Fruit fly (Drosophila melanogaster) whole organism, embryonic: ENCODE measurements around the gene dpr7.

ENCODE experiments used
- Asciz ChIP-seq: fragments of 200-800 bp; sonication (Bioruptor generic); optimal IDR thresholded peaks from 2 replicates; lab custom pipeline; 2017; ENCODE audit warnings: missing biosample characterization, mild to moderate bottlenecking, missing genetic modification characterization, missing genetic modification reagents
- Atf3 ChIP-seq: fragments of 200-800 bp; sonication (Bioruptor generic); optimal IDR thresholded peaks from 3 replicates; lab custom pipeline; 2016; ENCODE audit warnings: missing biosample characterization, missing genetic modification characterization
- Bteb2 ChIP-seq: fragments of 200-800 bp; sonication (Bioruptor generic); optimal IDR thresholded peaks from 2 replicates; lab custom pipeline; 2016; ENCODE audit warnings: missing biosample characterization, missing genetic modification characterization
- CG10209 ChIP-seq: fragments of 200-800 bp; sonication (Bioruptor generic); optimal IDR thresholded peaks from 3 replicates; lab custom pipeline; 2017; ENCODE audit warnings: missing biosample characterization, mild to moderate bottlenecking, missing genetic modification characterization, missing genetic modification reagents
- CG10979 ChIP-seq: fragments of 200-800 bp; sonication (Bioruptor generic); optimal IDR thresholded peaks from 2 replicates; lab custom pipeline; 2018; ENCODE audit warnings: missing biosample characterization, mild to moderate bottlenecking, missing genetic modification characterization, moderate library complexity
- CG11695 ChIP-seq: fragments of 200-800 bp; sonication (Bioruptor generic); IDR thresholded peaks from 3 replicates; pipeline ENCODE4 v1.3.6; 2022; ENCODE audit warnings: missing biosample characterization, missing genetic modification characterization
- CG12236 ChIP-seq: fragments of 200-800 bp; sonication (Bioruptor generic); optimal IDR thresholded peaks from 2 replicates; lab custom pipeline; 2016; ENCODE audit warnings: missing biosample characterization, missing genetic modification characterization
- CG12299 ChIP-seq: fragments of 200-800 bp; sonication (Bioruptor generic); optimal IDR thresholded peaks from 2 replicates; lab custom pipeline; 2018; ENCODE audit warnings: missing biosample characterization, mild to moderate bottlenecking, missing genetic modification characterization
- CG1233 ChIP-seq: fragments of 200-800 bp; sonication (Bioruptor generic); optimal IDR thresholded peaks from 4 replicates; lab custom pipeline; 2018; ENCODE audit warnings: missing biosample characterization, mild to moderate bottlenecking, missing genetic modification characterization
- CG12659 ChIP-seq: fragments of 200-800 bp; sonication (Bioruptor generic); optimal IDR thresholded peaks from 3 replicates; lab custom pipeline; 2017; ENCODE audit warnings: mild to moderate bottlenecking, missing biosample characterization, missing genetic modification reagents, missing genetic modification characterization
- CG12744 ChIP-seq: fragments of 200-800 bp; sonication (Bioruptor generic); optimal IDR thresholded peaks from 2 replicates; lab custom pipeline; 2016; ENCODE audit warnings: missing biosample characterization, missing genetic modification characterization
- CG12769 ChIP-seq: fragments of 200-800 bp; sonication (Bioruptor generic); optimal IDR thresholded peaks from 2 replicates; lab custom pipeline; 2019; ENCODE audit warnings: missing biosample characterization, mild to moderate bottlenecking, missing genetic modification characterization, moderate library complexity
- CG13123 ChIP-seq: fragments of 200-800 bp; sonication (Bioruptor generic); optimal IDR thresholded peaks from 2 replicates; lab custom pipeline; 2016; ENCODE audit warnings: missing biosample characterization, missing genetic modification characterization
- CG1529 ChIP-seq: fragments of 200-800 bp; sonication (Bioruptor generic); optimal IDR thresholded peaks from 3 replicates; lab custom pipeline; 2018; ENCODE audit warnings: missing biosample characterization, missing genetic modification characterization
- CG15696 ChIP-seq: fragments of 200-800 bp; sonication (Bioruptor generic); optimal IDR thresholded peaks from 2 replicates; lab custom pipeline; 2019; ENCODE audit warnings: missing biosample characterization, mild to moderate bottlenecking, missing genetic modification characterization, moderate library complexity
- CG1603 ChIP-seq: fragments of 200-800 bp; sonication (Bioruptor generic); optimal IDR thresholded peaks from 2 replicates; lab custom pipeline; 2019; ENCODE audit warnings: missing biosample characterization, mild to moderate bottlenecking, missing genetic modification characterization, moderate library complexity
- CG17568 ChIP-seq: fragments of 200-800 bp; sonication (Bioruptor generic); optimal IDR thresholded peaks from 2 replicates; lab custom pipeline; 2018; ENCODE audit warnings: missing biosample characterization, mild to moderate bottlenecking, missing genetic modification characterization, moderate library complexity
- CG17912 ChIP-seq: fragments of 200-800 bp; sonication (Bioruptor generic); optimal IDR thresholded peaks from 2 replicates; lab custom pipeline; 2018; ENCODE audit warnings: missing biosample characterization, mild to moderate bottlenecking, missing genetic modification characterization
- CG18619 ChIP-seq: fragments of 200-800 bp; sonication (Bioruptor generic); optimal IDR thresholded peaks from 3 replicates; lab custom pipeline; 2017; ENCODE audit warnings: missing biosample characterization, mild to moderate bottlenecking, missing genetic modification characterization
- CG2199 ChIP-seq: fragments of 200-800 bp; sonication (Bioruptor generic); IDR thresholded peaks from 3 replicates; pipeline ENCODE4 v1.3.6; 2022; ENCODE audit warnings: missing biosample characterization, missing genetic modification characterization
- CG31388 ChIP-seq: fragments of 200-800 bp; sonication (Bioruptor generic); optimal IDR thresholded peaks from 2 replicates; lab custom pipeline; 2016; ENCODE audit warnings: missing biosample characterization, missing genetic modification characterization
- CG4360 ChIP-seq: fragments of 200-800 bp; sonication (Bioruptor generic); IDR thresholded peaks from 2 replicates; pipeline ENCODE4 v1.3.6; 2022; ENCODE audit warnings: missing biosample characterization, missing genetic modification characterization
- D ChIP-seq, 2 experiments: fragments of 200-800 bp in 1 of 2; fragments of >200 bp in 1 of 2; sonication (Bioruptor generic) in 1 of 2; optimal IDR thresholded peaks; 2 replicates in 1 of 2; 3 replicates in 1 of 2; lab custom pipeline; 2017; ENCODE audit warnings: mild to moderate bottlenecking in 1 of 2, missing biosample characterization in 1 of 2, missing genetic modification characterization in 1 of 2, missing genetic modification reagents in 1 of 2
- D19A ChIP-seq: fragments of 200-800 bp; optimal IDR thresholded peaks from 3 replicates; lab custom pipeline; 2019; ENCODE audit warnings: missing biosample characterization, mild to moderate bottlenecking, missing genetic modification characterization, moderate library complexity
- GATAe ChIP-seq: fragments of 200-800 bp; sonication (Bioruptor generic); conservative IDR thresholded peaks from 2 replicates; pipeline ENCODE4 v1.3.6; 2022; ENCODE audit warnings: missing biosample characterization, missing genetic modification characterization
- Hr78 ChIP-seq, 2 experiments: fragments of 200-800 bp in 1 of 2; fragments of >200 bp in 1 of 2; sonication (Bioruptor generic) in 1 of 2; optimal IDR thresholded peaks; 2 replicates each; lab custom pipeline; 2017 to 2019; ENCODE audit warnings: missing biosample characterization in 2 of 2, missing genetic modification characterization in 2 of 2, mild to moderate bottlenecking in 1 of 2, moderate library complexity in 1 of 2
- Mad ChIP-seq: fragments of 200-800 bp; sonication (Bioruptor generic); optimal IDR thresholded peaks from 2 replicates; lab custom pipeline; 2016; ENCODE audit warnings: missing biosample characterization, missing genetic modification characterization
- PHDP ChIP-seq: fragments of 200-800 bp; sonication (Bioruptor generic); optimal IDR thresholded peaks from 3 replicates; lab custom pipeline; 2018; ENCODE audit warnings: missing biosample characterization, mild to moderate bottlenecking, missing genetic modification characterization, moderate library complexity
- Sox100B ChIP-seq: fragments of 200-800 bp; sonication (Bioruptor generic); optimal IDR thresholded peaks from 3 replicates; lab custom pipeline; 2018; ENCODE audit warnings: missing biosample characterization, mild to moderate bottlenecking, missing genetic modification characterization
- Vsx1 ChIP-seq: fragments of 200-800 bp; sonication (Bioruptor generic); optimal IDR thresholded peaks from 2 replicates; lab custom pipeline; 2017; ENCODE audit warnings: missing biosample characterization, mild to moderate bottlenecking, missing genetic modification characterization, missing genetic modification reagents
- Xrp1 ChIP-seq: fragments of 200-800 bp; sonication (Bioruptor generic); IDR thresholded peaks from 2 replicates; pipeline ENCODE4 v1.3.6; 2022; ENCODE audit warnings: missing biosample characterization, missing genetic modification characterization
- YL-1 ChIP-seq: fragments of 200-800 bp; sonication (Bioruptor generic); optimal IDR thresholded peaks from 3 replicates; lab custom pipeline; 2017; ENCODE audit warnings: missing biosample characterization, mild to moderate bottlenecking, missing genetic modification characterization
- ac ChIP-seq: fragments of 200-800 bp; sonication (Bioruptor generic); optimal IDR thresholded peaks from 3 replicates; lab custom pipeline; 2017; ENCODE audit warnings: missing biosample characterization, mild to moderate bottlenecking, missing genetic modification characterization
- chif ChIP-seq, 2 experiments: fragments of 200-800 bp; sonication (Bioruptor generic); optimal IDR thresholded peaks; 3 replicates each; lab custom pipeline; 2016; ENCODE audit warnings: missing biosample characterization in 2 of 2, missing genetic modification characterization in 2 of 2
- dmrt11E ChIP-seq: fragments of 200-800 bp; sonication (Bioruptor generic); optimal IDR thresholded peaks from 3 replicates; lab custom pipeline; 2018; ENCODE audit warnings: missing biosample characterization, mild to moderate bottlenecking, missing genetic modification characterization, moderate library complexity
- emc ChIP-seq: fragments of 200-800 bp; sonication (Bioruptor generic); optimal IDR thresholded peaks from 2 replicates; lab custom pipeline; 2016; ENCODE audit warnings: missing biosample characterization, missing genetic modification characterization
- eyg ChIP-seq: fragments of 200-800 bp; sonication (Bioruptor generic); optimal IDR thresholded peaks from 3 replicates; lab custom pipeline; 2016; ENCODE audit warnings: missing biosample characterization, missing genetic modification characterization
- hkb ChIP-seq, 2 experiments: fragments of 200-800 bp in 1 of 2; fragments of >200 bp in 1 of 2; sonication (Bioruptor generic) in 1 of 2; IDR thresholded peaks in 1 of 2; optimal IDR thresholded peaks in 1 of 2; 2 replicates each; pipeline versions ENCODE4 v1.3.6 to Lab custom; 2017 to 2022; ENCODE audit warnings: missing biosample characterization in 1 of 2, missing genetic modification characterization in 1 of 2
- lilli ChIP-seq: fragments of 200-800 bp; sonication (Bioruptor generic); optimal IDR thresholded peaks from 3 replicates; lab custom pipeline; 2016; ENCODE audit warnings: missing biosample characterization, missing genetic modification characterization
- lola ChIP-seq, 3 experiments: fragments of >200 bp in 2 of 3; fragments of 200-800 bp in 1 of 3; sonication (Bioruptor generic) in 1 of 3; optimal IDR thresholded peaks; 2 replicates each; lab custom pipeline; 2017 to 2019; ENCODE audit warnings: missing biosample characterization in 3 of 3, missing genetic modification characterization in 3 of 3, mild to moderate bottlenecking in 1 of 3, moderate library complexity in 1 of 3
- lov ChIP-seq, 2 experiments: fragments of 200-800 bp in 1 of 2; fragments of >200 bp in 1 of 2; sonication (Bioruptor generic) in 1 of 2; IDR thresholded peaks in 1 of 2; optimal IDR thresholded peaks in 1 of 2; 2 replicates in 1 of 2; 3 replicates in 1 of 2; pipeline versions ENCODE4 v1.3.6 to Lab custom; 2017 to 2022; ENCODE audit warnings: missing biosample characterization in 1 of 2, missing genetic modification characterization in 1 of 2
- nerfin-1 ChIP-seq: fragments of 200-800 bp; sonication (Bioruptor generic); optimal IDR thresholded peaks from 3 replicates; lab custom pipeline; 2019; ENCODE audit warnings: missing biosample characterization, mild to moderate bottlenecking, missing genetic modification characterization, moderate library complexity
- odd ChIP-seq: fragments of 200-800 bp; sonication (Bioruptor generic); optimal IDR thresholded peaks from 2 replicates; lab custom pipeline; 2017; ENCODE audit warnings: missing biosample characterization, mild to moderate bottlenecking, missing genetic modification characterization
- pfk ChIP-seq: fragments of 200-800 bp; sonication (Bioruptor generic); optimal IDR thresholded peaks from 2 replicates; lab custom pipeline; 2018; ENCODE audit warnings: missing biosample characterization, mild to moderate bottlenecking, missing genetic modification characterization, moderate library complexity
- pho ChIP-seq: fragments of 200-800 bp; sonication (Bioruptor generic); optimal IDR thresholded peaks from 2 replicates; lab custom pipeline; 2016; ENCODE audit warnings: missing biosample characterization, missing genetic modification characterization
- scrt ChIP-seq: fragments of 200-800 bp; sonication (Bioruptor generic); optimal IDR thresholded peaks from 2 replicates; lab custom pipeline; 2018; ENCODE audit warnings: missing biosample characterization, mild to moderate bottlenecking, missing genetic modification characterization, moderate library complexity
- tll ChIP-seq, 2 experiments: fragments of 200-800 bp in 1 of 2; fragments of >200 bp in 1 of 2; sonication (Bioruptor generic) in 1 of 2; optimal IDR thresholded peaks; 2 replicates each; lab custom pipeline; 2017 to 2019; ENCODE audit warnings: missing biosample characterization in 2 of 2, missing genetic modification characterization in 2 of 2, mild to moderate bottlenecking in 1 of 2, moderate library complexity in 1 of 2

Gene dpr7

DNA sequence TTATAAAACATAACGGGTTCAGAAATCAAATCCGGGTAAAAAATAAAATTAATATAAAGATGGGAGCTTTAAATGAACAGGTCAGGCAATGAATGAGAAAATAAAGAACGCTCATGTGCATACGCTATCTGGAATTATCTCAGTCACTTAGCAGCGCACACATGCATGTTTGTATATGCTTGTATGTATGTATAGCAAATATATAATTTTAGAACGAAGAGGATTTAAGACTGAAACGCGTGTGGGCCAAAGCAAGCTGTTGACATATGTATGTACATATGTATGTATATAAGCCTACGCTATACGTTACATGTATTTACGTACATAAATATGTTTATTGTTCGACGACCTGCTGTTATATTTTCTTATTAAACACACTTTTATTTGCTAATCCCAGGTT lies 27.3 kb downstream of the dpr7 start (continued):
- TF ChIP-seq lola (GFP tag; optimal IDR thresholded peaks at IDR 0.05; lab: Kevin White, UChicago) (peak in 1 of 3 experiments; percentile 42), Asciz (GFP tag; lab: Kevin White, UChicago) (peak; percentile 45), CG12236 (GFP tag; lab: Kevin White, UChicago) (peak; percentile 57), Atf3 (no peak), PHDP (peak; percentile 34), CG2199 (GFP tag; lab: Robert Waterston, UW) (peak; percentile 94), dmrt11E (tag; lab: Kevin White, UChicago) (peak; percentile 52), CG12659 (GFP tag; lab: Kevin White, UChicago) (peak; percentile 47), Hr78 (GFP tag; optimal IDR thresholded peaks at IDR 0.05; lab: Kevin White, UChicago) (no peak), CG17912 (GFP tag; lab: Kevin White, UChicago) (peak; percentile 24), CG4360 (GFP tag; lab: Robert Waterston, UW) (peak; percentile 30; the same call in 1 of the 2 replicates), scrt (GFP tag; lab: Kevin White, UChicago) (no peak), lilli (GFP tag; lab: Kevin White, UChicago) (peak; percentile 5), CG12299 (peak; percentile 37), odd (GFP tag; lab: Kevin White, UChicago) (peak; percentile 46), GATAe (GFP tag; lab: Robert Waterston, UW) (no peak), Xrp1 (GFP tag; lab: Robert Waterston, UW) (peak; percentile 40; the same call in 1 of the 2 replicates), CG12769 (peak; percentile 41), CG1529 (peak; percentile 58), YL-1 (GFP tag; lab: Kevin White, UChicago) (peak; percentile 48), CG31388 (GFP tag; lab: Kevin White, UChicago) (no peak), CG12744 (GFP tag; lab: Kevin White, UChicago) (peak; percentile 28), Vsx1 (peak; percentile 49), Bteb2 (GFP tag; lab: Kevin White, UChicago) (peak; percentile 16), lov (optimal IDR thresholded peaks at IDR 0.05; lab: Kevin White, UChicago) (no peak), lov (GFP tag; IDR thresholded peaks at IDR 0.05; lab: Robert Waterston, UW) (no peak), pho (GFP tag; lab: Kevin White, UChicago) (peak; percentile 10), CG15696 (peak; percentile 84), CG10209 (GFP tag; lab: Kevin White, UChicago) (peak; percentile 55), eyg (GFP tag; lab: Kevin White, UChicago) (peak; percentile 44), CG1603 (tag; lab: Kevin White, UChicago) (peak; percentile 43), ac (GFP tag; lab: Kevin White, UChicago) (peak; percentile 77), D19A (tag; lab: Kevin White, UChicago) (peak; percentile 56), CG18619 (GFP tag; lab: Kevin White, UChicago) (peak; percentile 24), tll (GFP tag; optimal IDR thresholded peaks at IDR 0.05; lab: Kevin White, UChicago) (peak in 1 of 2 experiments; percentile 64), CG13123 (peak; percentile 16), nerfin-1 (tag; lab: Kevin White, UChicago) (no peak), CG11695 (GFP tag; lab: Robert Waterston, UW) (0 out of 3 replicates have a peak, but pooled peaks have one; percentile 39), Sox100B (GFP tag; lab: Kevin White, UChicago) (peak; percentile 49), D (optimal IDR thresholded peaks at IDR 0.05; lab: Kevin White, UChicago) (no peak), D (GFP tag; optimal IDR thresholded peaks at IDR 0.05; lab: Kevin White, UChicago) (peak; percentile 22), hkb (optimal IDR thresholded peaks at IDR 0.05; lab: Kevin White, UChicago) (no peak), hkb (GFP tag; IDR thresholded peaks at IDR 0.05; lab: Robert Waterston, UW) (0 out of 2 replicates have a peak, but pooled peaks have one; percentile 51), CG1233 (peak; percentile 53), Mad (GFP tag; lab: Kevin White, UChicago) (peak; percentile 11), chif (GFP tag; optimal IDR thresholded peaks at IDR 0.05; lab: Kevin White, UChicago) (peak in 1 of 2 experiments; percentile 16), CG10979 (tag; lab: Kevin White, UChicago) (no peak), pfk (GFP tag; lab: Kevin White, UChicago) (peak; percentile 49), emc (GFP tag; lab: Kevin White, UChicago) (no peak), CG17568 (GFP tag; lab: Kevin White, UChicago) (peak; percentile 77)
